Worm (Caenorhabditis elegans) whole organism, L3 larva: ENCODE data around the gene Y9C9A.5.

Experiments
- ZK546.5 ChIP-seq: sonication (generic microtip); optimal IDR thresholded peaks from 2 replicates; lab custom pipeline; 2017; ENCODE audit warnings: missing biosample characterization, missing genetic modification characterization
- aly-2 ChIP-seq: fragments of 150-350 bp; optimal IDR thresholded peaks from 2 replicates; lab custom pipeline; 2014; ENCODE audit warnings: missing biosample characterization, missing genetic modification characterization
- ama-1 ChIP-seq: fragments of 150-350 bp; optimal IDR thresholded peaks from 2 replicates; lab custom pipeline; 2018
- ceh-28 ChIP-seq: fragments of 150-350 bp; optimal IDR thresholded peaks from 2 replicates; lab custom pipeline; 2014; ENCODE audit warnings: missing biosample characterization, missing genetic modification reagents, missing genetic modification characterization
- egl-27 ChIP-seq: sonication (generic microtip); optimal IDR thresholded peaks from 4 replicates; lab custom pipeline; 2017; ENCODE audit warnings: missing biosample characterization, missing genetic modification reagents, missing genetic modification characterization
- egl-5 ChIP-seq: fragments of 150-350 bp; optimal IDR thresholded peaks from 2 replicates; lab custom pipeline; 2017; ENCODE audit warnings: missing biosample characterization, missing genetic modification reagents, missing genetic modification characterization, inconsistent platforms
- elt-1 ChIP-seq: fragments of 150-350 bp; optimal IDR thresholded peaks from 2 replicates; lab custom pipeline; 2014; ENCODE audit warnings: missing biosample characterization, missing genetic modification characterization
- elt-2 ChIP-seq: sonication (generic microtip); optimal IDR thresholded peaks from 2 replicates; lab custom pipeline; 2016; ENCODE audit warnings: missing genetic modification reagents, mild to moderate bottlenecking, missing genetic modification characterization, missing compliant biosample characterization
- elt-3 ChIP-seq, 3 experiments: fragments of 150-350 bp in 1 of 3; sonication (generic microtip) in 2 of 3; optimal IDR thresholded peaks; 2 replicates in 2 of 3; 4 replicates in 1 of 3; lab custom pipeline; 2014 to 2017; ENCODE audit warnings: missing biosample characterization in 3 of 3, missing genetic modification characterization in 3 of 3
- eor-1 ChIP-seq, 2 experiments: fragments of 150-350 bp; optimal IDR thresholded peaks; 2 replicates each; lab custom pipeline; 2014 to 2018; ENCODE audit warnings: missing biosample characterization in 2 of 2, missing genetic modification characterization in 2 of 2
- fkh-10 ChIP-seq: sonication (generic microtip); optimal IDR thresholded peaks from 2 replicates; lab custom pipeline; 2017; ENCODE audit warnings: missing biosample characterization, missing genetic modification reagents, missing genetic modification characterization
- fkh-2 ChIP-seq: fragments of 150-350 bp; optimal IDR thresholded peaks from 2 replicates; lab custom pipeline; 2014; ENCODE audit warnings: missing biosample characterization, missing genetic modification reagents, missing genetic modification characterization
- fos-1 ChIP-seq: fragments of 150-350 bp; optimal IDR thresholded peaks from 2 replicates; lab custom pipeline; 2014; ENCODE audit warnings: missing biosample characterization, missing genetic modification characterization
- hmg-11 ChIP-seq: sonication (generic microtip); optimal IDR thresholded peaks from 2 replicates; lab custom pipeline; 2016; ENCODE audit warnings: missing genetic modification characterization, missing compliant biosample characterization
- jun-1 ChIP-seq: fragments of 150-350 bp; optimal IDR thresholded peaks from 2 replicates; lab custom pipeline; 2014; ENCODE audit warnings: missing biosample characterization, missing genetic modification reagents, missing genetic modification characterization
- lin-15B ChIP-seq: fragments of 150-350 bp; optimal IDR thresholded peaks from 2 replicates; lab custom pipeline; 2014; ENCODE audit warnings: missing biosample characterization, missing genetic modification characterization
- lin-39 ChIP-seq: fragments of 150-350 bp; optimal IDR thresholded peaks from 2 replicates; lab custom pipeline; 2018; ENCODE audit warnings: missing biosample characterization, missing genetic modification reagents, missing genetic modification characterization
- lsy-12 ChIP-seq: sonication (generic microtip); optimal IDR thresholded peaks from 2 replicates; lab custom pipeline; 2016; ENCODE audit warnings: mild to moderate bottlenecking, missing genetic modification characterization, missing compliant biosample characterization
- mdl-1 ChIP-seq: fragments of 150-350 bp; optimal IDR thresholded peaks from 2 replicates; lab custom pipeline; 2014; ENCODE audit warnings: missing biosample characterization, missing genetic modification characterization
- mml-1 ChIP-seq: fragments of 150-350 bp; sonication (generic microtip); optimal IDR thresholded peaks from 3 replicates; lab custom pipeline; 2014; ENCODE audit warnings: missing biosample characterization, missing genetic modification characterization
- nfya-1 ChIP-seq: sonication (generic microtip); optimal IDR thresholded peaks from 2 replicates; lab custom pipeline; 2017; ENCODE audit warnings: missing genetic modification characterization, mild to moderate bottlenecking, missing compliant biosample characterization, antibody characterized with exemption, moderate library complexity; ENCODE audit not compliant: insufficient read depth
- nhr-11 ChIP-seq: fragments of 150-350 bp; optimal IDR thresholded peaks from 2 replicates; lab custom pipeline; 2014; ENCODE audit warnings: missing biosample characterization, missing genetic modification characterization
- nhr-12 ChIP-seq: fragments of 150-350 bp; optimal IDR thresholded peaks from 2 replicates; lab custom pipeline; 2014; ENCODE audit warnings: missing biosample characterization, missing genetic modification characterization
- nhr-23 ChIP-seq: fragments of 150-350 bp; optimal IDR thresholded peaks from 2 replicates; lab custom pipeline; 2014; ENCODE audit warnings: missing biosample characterization, missing genetic modification reagents, missing genetic modification characterization
- nhr-237 ChIP-seq: fragments of 150-350 bp; optimal IDR thresholded peaks from 2 replicates; lab custom pipeline; 2014; ENCODE audit warnings: missing biosample characterization, missing genetic modification characterization
- nhr-25 ChIP-seq: sonication (generic microtip); optimal IDR thresholded peaks from 2 replicates; lab custom pipeline; 2017; ENCODE audit warnings: missing biosample characterization, missing genetic modification characterization
- nhr-67 ChIP-seq: fragments of 150-350 bp; optimal IDR thresholded peaks from 2 replicates; lab custom pipeline; 2014; ENCODE audit warnings: missing biosample characterization, missing genetic modification characterization
- nhr-76 ChIP-seq: fragments of 150-350 bp; sonication (generic microtip); optimal IDR thresholded peaks from 5 replicates; lab custom pipeline; 2014; ENCODE audit warnings: missing biosample characterization, missing genetic modification characterization
- nhr-77 ChIP-seq: fragments of 150-350 bp; optimal IDR thresholded peaks from 2 replicates; lab custom pipeline; 2014; ENCODE audit warnings: missing biosample characterization, missing genetic modification characterization
- sea-2 ChIP-seq: fragments of 150-350 bp; sonication (generic microtip); optimal IDR thresholded peaks from 4 replicates; lab custom pipeline; 2014; ENCODE audit warnings: missing biosample characterization, missing genetic modification reagents, missing genetic modification characterization
- skn-1 ChIP-seq: fragments of 150-350 bp; optimal IDR thresholded peaks from 2 replicates; lab custom pipeline; 2014; ENCODE audit warnings: missing biosample characterization, missing genetic modification characterization
- snpc-4 ChIP-seq: fragments of 150-350 bp; optimal IDR thresholded peaks from 2 replicates; lab custom pipeline; 2014; ENCODE audit warnings: missing biosample characterization, missing genetic modification characterization
- unc-39 ChIP-seq: sonication (generic microtip); optimal IDR thresholded peaks from 4 replicates; lab custom pipeline; 2017; ENCODE audit warnings: missing biosample characterization, missing genetic modification characterization
- unc-62 ChIP-seq: fragments of 150-350 bp; sonication (generic microtip); optimal IDR thresholded peaks from 4 replicates; lab custom pipeline; 2014; ENCODE audit warnings: missing biosample characterization, missing genetic modification reagents, missing genetic modification characterization
- zag-1 ChIP-seq: fragments of 150-350 bp; optimal IDR thresholded peaks from 2 replicates; lab custom pipeline; 2014; ENCODE audit warnings: missing biosample characterization, missing genetic modification characterization

Y9C9A.5 gene

DNA sequence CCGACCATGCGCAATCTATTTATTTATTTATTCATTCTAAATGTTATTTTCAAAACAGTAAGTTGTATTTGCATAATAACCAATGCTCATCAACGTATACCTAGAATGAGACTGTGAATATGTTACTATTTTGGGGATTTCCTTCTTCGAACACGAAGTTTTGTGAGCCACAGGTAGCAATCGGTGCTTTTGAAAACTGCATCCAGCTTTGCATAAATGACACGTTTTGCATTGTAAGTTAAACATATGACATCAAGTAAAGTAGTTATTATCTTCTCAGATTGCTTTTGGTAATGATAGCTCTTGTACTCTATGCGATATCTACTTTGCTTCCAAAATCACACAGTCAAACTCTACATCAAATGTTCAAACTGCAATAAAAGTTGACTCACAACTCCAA, 40.7 kb downstream of the Y9C9A.5 start, which contains the start of gene E03H12.4:
E03H12.4 (plus strand) TSS at position 120 of the 400 bp plus-strand sequence.
- TF ChIP-seq unc-62 (GFP tag; lab: Kevin White, UChicago) (no peak), lsy-12 (tag; lab: Kevin White, UChicago) (no peak), ZK546.5 (tag; lab: Kevin White, UChicago) (no peak)
- TF ChIP-seq, all 47 proteins: peak for 0

ce11 chrIV:4983746-4984145, 42.0 kb downstream of the Y9C9A.5 start, which contains the start of gene clec-176:
Gene clec-176, plus strand, starts transcription at chrIV:4984046.
- TF ChIP-seq nhr-25 (tag; lab: Kevin White, UChicago) (no peak), ceh-28 (tag; lab: Kevin White, UChicago) (no peak), mdl-1 (tag; lab: Kevin White, UChicago) (no peak), snpc-4 (tag; lab: Kevin White, UChicago) (no peak), egl-27 (no peak), egl-5 (tag; lab: Kevin White, UChicago) (no peak), jun-1 (tag; lab: Kevin White, UChicago) (no peak), lin-15B (tag; lab: Kevin White, UChicago) (no peak), unc-39 (tag; lab: Kevin White, UChicago) (no peak), eor-1 (tag; optimal IDR thresholded peaks at IDR 0.05; lab: Kevin White, UChicago) (no peak), lsy-12 (tag; lab: Kevin White, UChicago) (no peak), skn-1 (no peak), aly-2 (no peak), nhr-237 (tag; lab: Kevin White, UChicago) (no peak), hmg-11 (tag; lab: Kevin White, UChicago) (no peak), elt-2 (tag; lab: Kevin White, UChicago) (no peak), nhr-12 (tag; lab: Kevin White, UChicago) (no peak), nfya-1 (tag; lab: Kevin White, UChicago) (no peak), mml-1 (tag; lab: Kevin White, UChicago) (no peak)

- TF ChIP-seq nhr-77 (no peak), nfya-1 (tag; lab: Kevin White, UChicago) (no peak), unc-62 (GFP tag; lab: Kevin White, UChicago) (no peak), eor-1 (tag; optimal IDR thresholded peaks at IDR 0.05; lab: Kevin White, UChicago) (no peak), elt-3 (tag; optimal IDR thresholded peaks at IDR 0.05; lab: Kevin White, UChicago) (no peak), egl-5 (tag; lab: Kevin White, UChicago) (no peak), fkh-2 (tag; lab: Kevin White, UChicago) (no peak), egl-27 (no peak), skn-1 (no peak), ama-1 (lab: Kevin White, UChicago) (no peak), nhr-11 (tag; lab: Kevin White, UChicago) (no peak), aly-2 (no peak), nhr-76 (tag; lab: Kevin White, UChicago) (no peak), elt-2 (tag; lab: Kevin White, UChicago) (no peak)
- TF ChIP-seq, all 47 proteins: peak for 0
These were observed 44.5 kb downstream of the Y9C9A.5 start, which contains the start of gene clec-177 for ce11 chrIV:4986246-4986645. Gene clec-177, plus strand, starts transcription at chrIV:4986546.

ce11 chrIV:4988531-4988930, 46.8 kb downstream of the Y9C9A.5 start, which contains the start of gene E03H12.7:
Gene E03H12.7, minus strand, starts transcription at chrIV:4988631.
- TF ChIP-seq lsy-12 (tag; lab: Kevin White, UChicago) (no peak), nhr-23 (tag; lab: Kevin White, UChicago) (no peak), unc-39 (tag; lab: Kevin White, UChicago) (no peak), elt-2 (tag; lab: Kevin White, UChicago) (no peak), ceh-28 (tag; lab: Kevin White, UChicago) (no peak), fkh-10 (GFP tag; lab: Kevin White, UChicago) (no peak), nhr-25 (tag; lab: Kevin White, UChicago) (no peak), elt-1 (tag; lab: Kevin White, UChicago) (no peak), nhr-12 (tag; lab: Kevin White, UChicago) (no peak), sea-2 (GFP tag; lab: Kevin White, UChicago) (no peak), nhr-237 (tag; lab: Kevin White, UChicago) (no peak), unc-62 (GFP tag; lab: Kevin White, UChicago) (no peak), mml-1 (tag; lab: Kevin White, UChicago) (no peak), nfya-1 (tag; lab: Kevin White, UChicago) (no peak), zag-1 (tag; lab: Kevin White, UChicago) (no peak), snpc-4 (tag; lab: Kevin White, UChicago) (no peak), nhr-67 (tag; lab: Kevin White, UChicago) (no peak), lin-39 (tag; lab: Kevin White, UChicago) (no peak), fos-1 (tag; lab: Kevin White, UChicago) (no peak), lin-15B (tag; lab: Kevin White, UChicago) (no peak)
- TF ChIP-seq, all 47 proteins: peak for 0
